Worm (Caenorhabditis elegans) whole organism, L1 larva: Measurements from ENCODE around the gene srh-45.

Experiments used
- aly-2 ChIP-seq: fragments of 150-350 bp; optimal IDR thresholded peaks from 2 replicates; lab custom pipeline; 2014; ENCODE audit warnings: missing biosample characterization, missing genetic modification characterization
- blmp-1 ChIP-seq: fragments of 150-350 bp; optimal IDR thresholded peaks from 2 replicates; lab custom pipeline; 2014; ENCODE audit warnings: missing biosample characterization, missing genetic modification characterization
- fos-1 ChIP-seq: fragments of 150-350 bp; optimal IDR thresholded peaks from 2 replicates; lab custom pipeline; 2014; ENCODE audit warnings: missing biosample characterization, missing genetic modification characterization
- isw-1 ChIP-seq: fragments of 200-800 bp; sonication (Bioruptor generic); IDR thresholded peaks from 2 replicates; pipeline ENCODE4 v1.3.6; 2022; ENCODE audit warnings: missing genetic modification characterization, missing compliant biosample characterization
- lin-15B ChIP-seq: fragments of 150-350 bp; sonication (generic microtip); optimal IDR thresholded peaks from 3 replicates; lab custom pipeline; 2014; ENCODE audit warnings: missing biosample characterization, missing genetic modification characterization
- lir-3 ChIP-seq: sonication (generic microtip); optimal IDR thresholded peaks from 2 replicates; lab custom pipeline; 2016; ENCODE audit warnings: mild to moderate bottlenecking, missing genetic modification characterization, moderate library complexity, missing compliant biosample characterization; ENCODE audit not compliant: poor library complexity
- nhr-76 ChIP-seq: sonication (generic microtip); optimal IDR thresholded peaks from 2 replicates; lab custom pipeline; 2017; ENCODE audit warnings: missing biosample characterization, missing genetic modification characterization
- skn-1 ChIP-seq: fragments of 150-350 bp; optimal IDR thresholded peaks from 2 replicates; lab custom pipeline; 2014; ENCODE audit warnings: missing biosample characterization, missing genetic modification characterization
- unc-62 ChIP-seq: fragments of 150-350 bp; optimal IDR thresholded peaks from 2 replicates; lab custom pipeline; 2014; ENCODE audit warnings: missing biosample characterization, missing genetic modification reagents, missing genetic modification characterization

ce11 chrV:11312904-11313303 is 8.1 kb upstream of the srh-45 start:
- no peak for TF ChIP-seq blmp-1
- no peak for TF ChIP-seq lin-15B (tag; lab: Kevin White, UChicago)
- no peak for TF ChIP-seq isw-1 (GFP tag; lab: Robert Waterston, UW)
- no peak for TF ChIP-seq aly-2 (tag; lab: Kevin White, UChicago)
- no peak for TF ChIP-seq fos-1
- TF ChIP-seq nhr-76 (tag; lab: Kevin White, UChicago), result no peak
- TF ChIP-seq unc-62 (GFP tag; lab: Kevin White, UChicago), result no peak
- TF ChIP-seq skn-1 (tag; lab: Kevin White, UChicago), result no peak
- no peak for TF ChIP-seq lir-3 (tag; lab: Kevin White, UChicago)
